Worm (Caenorhabditis elegans) whole organism, L3 larva: ENCODE results near the gene R10E8.3.

Experiments
- aly-2 ChIP-seq: fragments of 150-350 bp; optimal IDR thresholded peaks from 2 replicates; lab custom pipeline; 2014; ENCODE audit warnings: missing biosample characterization, missing genetic modification characterization
- ceh-82 ChIP-seq: fragments of 150-350 bp; optimal IDR thresholded peaks from 2 replicates; lab custom pipeline; 2014; ENCODE audit warnings: missing biosample characterization, missing genetic modification characterization
- ceh-9 ChIP-seq: sonication (generic microtip); optimal IDR thresholded peaks from 2 replicates; lab custom pipeline; 2018; ENCODE audit warnings: missing biosample characterization, missing genetic modification characterization
- elt-3 ChIP-seq, 3 experiments: fragments of 150-350 bp in 1 of 3; sonication (generic microtip) in 2 of 3; optimal IDR thresholded peaks; 2 replicates in 2 of 3; 4 replicates in 1 of 3; lab custom pipeline; 2014 to 2017; ENCODE audit warnings: missing biosample characterization in 3 of 3, missing genetic modification characterization in 3 of 3
- jun-1 ChIP-seq: fragments of 150-350 bp; optimal IDR thresholded peaks from 2 replicates; lab custom pipeline; 2014; ENCODE audit warnings: missing biosample characterization, missing genetic modification reagents, missing genetic modification characterization
- lin-39 ChIP-seq: fragments of 150-350 bp; optimal IDR thresholded peaks from 2 replicates; lab custom pipeline; 2018; ENCODE audit warnings: missing biosample characterization, missing genetic modification reagents, missing genetic modification characterization
- mdl-1 ChIP-seq: fragments of 150-350 bp; optimal IDR thresholded peaks from 2 replicates; lab custom pipeline; 2014; ENCODE audit warnings: missing biosample characterization, missing genetic modification characterization
- nfya-1 ChIP-seq: sonication (generic microtip); optimal IDR thresholded peaks from 2 replicates; lab custom pipeline; 2017; ENCODE audit warnings: missing genetic modification characterization, mild to moderate bottlenecking, missing compliant biosample characterization, antibody characterized with exemption, moderate library complexity; ENCODE audit not compliant: insufficient read depth
- nhr-11 ChIP-seq: fragments of 150-350 bp; optimal IDR thresholded peaks from 2 replicates; lab custom pipeline; 2014; ENCODE audit warnings: missing biosample characterization, missing genetic modification characterization
- nhr-76 ChIP-seq: fragments of 150-350 bp; sonication (generic microtip); optimal IDR thresholded peaks from 5 replicates; lab custom pipeline; 2014; ENCODE audit warnings: missing biosample characterization, missing genetic modification characterization
- sea-2 ChIP-seq: fragments of 150-350 bp; sonication (generic microtip); optimal IDR thresholded peaks from 4 replicates; lab custom pipeline; 2014; ENCODE audit warnings: missing biosample characterization, missing genetic modification reagents, missing genetic modification characterization
- tbx-2 ChIP-seq: sonication (generic microtip); optimal IDR thresholded peaks from 2 replicates; lab custom pipeline; 2016; ENCODE audit warnings: mild to moderate bottlenecking, missing genetic modification characterization, missing compliant biosample characterization
- unc-62 ChIP-seq: fragments of 150-350 bp; sonication (generic microtip); optimal IDR thresholded peaks from 4 replicates; lab custom pipeline; 2014; ENCODE audit warnings: missing biosample characterization, missing genetic modification reagents, missing genetic modification characterization
- ztf-11 ChIP-seq: fragments of 150-350 bp; optimal IDR thresholded peaks from 2 replicates; lab custom pipeline; 2014; ENCODE audit warnings: missing biosample characterization, missing genetic modification characterization

DNA sequence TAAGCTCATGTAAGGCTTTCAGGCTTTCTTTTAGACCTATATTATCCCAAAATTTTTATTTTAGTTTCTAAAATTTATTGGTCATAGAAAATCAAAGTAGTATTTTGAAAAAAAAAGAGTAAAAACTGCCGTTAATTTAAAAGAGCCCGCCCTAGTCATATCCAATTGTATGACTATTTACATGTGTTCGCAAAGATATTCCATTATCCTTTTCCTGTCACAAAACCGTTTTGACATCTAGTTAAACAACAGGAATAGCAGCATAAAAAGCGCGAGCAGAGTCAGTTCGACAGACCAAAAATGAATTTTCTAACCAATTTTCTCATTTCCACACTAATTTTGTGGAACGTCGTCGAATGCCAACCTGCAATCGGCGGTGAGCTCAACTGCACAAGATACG lies 41.6 kb downstream of the R10E8.3 start, which contains the start of gene F16H6.3:
- no peak for TF ChIP-seq jun-1 (tag; lab: Kevin White, UChicago)
- no peak for TF ChIP-seq tbx-2 (tag; lab: Kevin White, UChicago)
- TF ChIP-seq ztf-11 (tag; lab: Kevin White, UChicago): no peak
- no peak for TF ChIP-seq elt-3 (tag; optimal IDR thresholded peaks at IDR 0.05; lab: Kevin White, UChicago)
- TF ChIP-seq lin-39: no peak
- no peak for TF ChIP-seq nhr-76 (tag; lab: Kevin White, UChicago)
- TF ChIP-seq mdl-1 (tag; lab: Kevin White, UChicago): no peak
- TF ChIP-seq nhr-11 (tag; lab: Kevin White, UChicago): no peak
- TF ChIP-seq ceh-82 (tag; lab: Kevin White, UChicago): no peak
- TF ChIP-seq nfya-1 (tag; lab: Kevin White, UChicago): no peak
- TF ChIP-seq aly-2: no peak
- no peak for TF ChIP-seq unc-62
- TF ChIP-seq sea-2 (GFP tag; lab: Kevin White, UChicago): no peak
- TF ChIP-seq ceh-9 (tag; lab: Kevin White, UChicago): no peak
